Fruit fly (Drosophila melanogaster): Measurements from ENCODE around the gene Taf13.

DNA sequence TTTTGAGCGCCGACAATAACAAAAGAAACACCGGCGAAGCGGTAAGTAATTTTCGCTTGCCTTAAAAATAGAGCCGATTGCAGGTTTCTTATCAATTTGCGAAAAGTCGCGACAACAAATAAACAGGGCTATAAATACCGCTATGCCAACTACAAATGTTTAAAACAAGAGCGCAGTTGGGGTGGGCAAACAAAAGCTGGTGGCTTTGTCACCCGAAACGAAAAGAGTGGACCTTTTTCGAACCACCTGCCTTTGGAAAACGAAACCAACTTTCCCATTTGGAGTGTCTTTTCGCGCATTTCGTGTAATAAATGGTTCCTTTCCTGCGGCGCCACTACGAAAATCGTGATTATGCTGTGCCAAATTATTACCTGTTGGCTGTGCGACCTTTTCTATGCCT, 4.5 kb upstream of the Taf13 start:
- TF ChIP-seq Usf (GFP tag; optimal IDR thresholded peaks at IDR 0.05) (no peak), Dbx (GFP tag; IDR thresholded peaks at IDR 0.05) (no peak), Tbp (GFP tag; optimal IDR thresholded peaks at IDR 0.05) (no peak), toy (GFP tag; IDR thresholded peaks at IDR 0.05) (no peak)
